Fruit fly (Drosophila melanogaster) whole organism, embryonic: ENCODE results near the gene CG10947.

Experiments used
- ATbp ChIP-seq: fragments of 200-800 bp; sonication (Bioruptor generic); optimal IDR thresholded peaks from 2 replicates; lab custom pipeline; 2017; ENCODE audit warnings: missing biosample characterization, mild to moderate bottlenecking, missing genetic modification characterization, missing genetic modification reagents
- CG1603 ChIP-seq: fragments of 200-800 bp; sonication (Bioruptor generic); optimal IDR thresholded peaks from 2 replicates; lab custom pipeline; 2019; ENCODE audit warnings: missing biosample characterization, mild to moderate bottlenecking, missing genetic modification characterization, moderate library complexity
- CG17829 ChIP-seq: fragments of 200-800 bp; optimal IDR thresholded peaks from 2 replicates; lab custom pipeline; 2019; ENCODE audit warnings: missing biosample characterization, mild to moderate bottlenecking, missing genetic modification characterization, moderate library complexity
- CG17912 ChIP-seq: fragments of 200-800 bp; sonication (Bioruptor generic); optimal IDR thresholded peaks from 2 replicates; lab custom pipeline; 2018; ENCODE audit warnings: missing biosample characterization, mild to moderate bottlenecking, missing genetic modification characterization
- CG18599 ChIP-seq: fragments of 200-800 bp; sonication (Bioruptor generic); optimal IDR thresholded peaks from 3 replicates; lab custom pipeline; 2017; ENCODE audit warnings: missing biosample characterization, missing genetic modification characterization, mild to moderate bottlenecking, moderate library complexity, missing genetic modification reagents
- CG2678 ChIP-seq: fragments of 200-800 bp; sonication (Bioruptor generic); optimal IDR thresholded peaks from 3 replicates; lab custom pipeline; 2019; ENCODE audit warnings: missing biosample characterization, mild to moderate bottlenecking, missing genetic modification characterization, moderate library complexity
- CG31441 ChIP-seq: fragments of 200-800 bp; sonication (Bioruptor generic); IDR thresholded peaks from 2 replicates; pipeline ENCODE4 v1.3.6; 2022; ENCODE audit warnings: missing biosample characterization, missing genetic modification characterization
- CG32532 ChIP-seq: fragments of 200-800 bp; sonication (Bioruptor generic); IDR thresholded peaks from 2 replicates; pipeline ENCODE4 v1.3.6; 2022; ENCODE audit warnings: missing biosample characterization, missing genetic modification characterization
- CG34422 ChIP-seq: fragments of 200-800 bp; sonication (Bioruptor generic); IDR thresholded peaks from 3 replicates; pipeline ENCODE4 v1.3.6; 2022; ENCODE audit warnings: missing biosample characterization, missing genetic modification characterization
- CG6272 ChIP-seq: fragments of 200-800 bp; sonication (Bioruptor generic); IDR thresholded peaks from 2 replicates; pipeline ENCODE4 v1.3.6; 2022; ENCODE audit warnings: missing biosample characterization, missing genetic modification characterization
- CG6654 ChIP-seq: fragments of 200-800 bp; sonication (Bioruptor generic); optimal IDR thresholded peaks from 2 replicates; lab custom pipeline; 2017; ENCODE audit warnings: missing biosample characterization, mild to moderate bottlenecking, missing genetic modification characterization
- CG8281 ChIP-seq: fragments of 200-800 bp; sonication (Bioruptor generic); optimal IDR thresholded peaks from 2 replicates; lab custom pipeline; 2018; ENCODE audit warnings: missing biosample characterization, mild to moderate bottlenecking, missing genetic modification characterization, moderate library complexity
- CG9797 ChIP-seq: fragments of 200-800 bp; sonication (Bioruptor generic); optimal IDR thresholded peaks from 3 replicates; lab custom pipeline; 2018; ENCODE audit warnings: missing biosample characterization, mild to moderate bottlenecking, missing genetic modification characterization
- CHES-1-like ChIP-seq: fragments of 200-800 bp; sonication (Bioruptor generic); optimal IDR thresholded peaks from 2 replicates; lab custom pipeline; 2016; ENCODE audit warnings: missing biosample characterization, missing genetic modification characterization
- CrebB ChIP-seq: fragments of 200-800 bp; sonication (Bioruptor generic); optimal IDR thresholded peaks from 3 replicates; lab custom pipeline; 2018; ENCODE audit warnings: missing biosample characterization, mild to moderate bottlenecking, missing genetic modification characterization
- Dbx ChIP-seq: fragments of 200-800 bp; sonication (Bioruptor generic); IDR thresholded peaks from 3 replicates; pipeline ENCODE4 v1.3.6; 2022; ENCODE audit warnings: missing biosample characterization, missing genetic modification characterization
- Ets65A ChIP-seq: fragments of 200-800 bp; sonication (Bioruptor generic); peaks from one replicate; lab custom pipeline; 2016; ENCODE audit warnings: missing biosample characterization, missing genetic modification characterization
- H2.0 ChIP-seq: fragments of 200-800 bp; sonication (Bioruptor generic); IDR thresholded peaks from 2 replicates; pipeline ENCODE4 v1.3.6; 2022; ENCODE audit warnings: missing biosample characterization, missing genetic modification characterization
- HLHmδ ChIP-seq: fragments of 200-800 bp; sonication (Bioruptor generic); optimal IDR thresholded peaks from 2 replicates; lab custom pipeline; 2018; ENCODE audit warnings: missing biosample characterization, mild to moderate bottlenecking, missing genetic modification characterization, moderate library complexity
- Hr51 ChIP-seq, 2 experiments: fragments of 200-800 bp; sonication (Bioruptor generic); optimal IDR thresholded peaks; 2 replicates in 1 of 2; 3 replicates in 1 of 2; lab custom pipeline; 2016 to 2018; ENCODE audit warnings: missing biosample characterization in 2 of 2, missing genetic modification characterization in 2 of 2, mild to moderate bottlenecking in 1 of 2, moderate library complexity in 1 of 2
- Mad ChIP-seq: fragments of 200-800 bp; sonication (Bioruptor generic); optimal IDR thresholded peaks from 2 replicates; lab custom pipeline; 2016; ENCODE audit warnings: missing biosample characterization, missing genetic modification characterization
- Max ChIP-seq: fragments of 200-800 bp; sonication (Bioruptor generic); optimal IDR thresholded peaks from 2 replicates; lab custom pipeline; 2016; ENCODE audit warnings: missing biosample characterization, mild to moderate bottlenecking, missing genetic modification characterization
- NC2β ChIP-seq: fragments of 200-800 bp; sonication (Bioruptor generic); optimal IDR thresholded peaks from 2 replicates; lab custom pipeline; 2016; ENCODE audit warnings: missing biosample characterization, missing genetic modification characterization
- Poxn ChIP-seq: fragments of 200-800 bp; sonication (Bioruptor generic); IDR thresholded peaks from 2 replicates; pipeline ENCODE4 v1.3.6; 2022; ENCODE audit warnings: missing biosample characterization, missing genetic modification characterization
- Rfx ChIP-seq: fragments of 200-800 bp; sonication (Bioruptor generic); IDR thresholded peaks from 2 replicates; pipeline ENCODE4 v1.3.6; 2022; ENCODE audit warnings: missing biosample characterization, missing genetic modification characterization
- Sox100B ChIP-seq: fragments of 200-800 bp; sonication (Bioruptor generic); optimal IDR thresholded peaks from 3 replicates; lab custom pipeline; 2018; ENCODE audit warnings: missing biosample characterization, mild to moderate bottlenecking, missing genetic modification characterization
- Sox102F ChIP-seq: fragments of 200-800 bp; sonication (Bioruptor generic); optimal IDR thresholded peaks from 2 replicates; lab custom pipeline; 2018; ENCODE audit warnings: missing biosample characterization, mild to moderate bottlenecking, missing genetic modification characterization, moderate library complexity
- Spps ChIP-seq: fragments of 200-800 bp; sonication (Bioruptor generic); optimal IDR thresholded peaks from 2 replicates; lab custom pipeline; 2018; ENCODE audit warnings: missing biosample characterization, mild to moderate bottlenecking, missing genetic modification characterization
- Stat92E ChIP-seq, 3 experiments: fragments of >200 bp in 2 of 3; fragments of 200-800 bp in 1 of 3; sonication (Bioruptor generic) in 1 of 3; optimal IDR thresholded peaks; 2 replicates each; lab custom pipeline; 2017 to 2019; ENCODE audit warnings: missing biosample characterization in 3 of 3, missing genetic modification characterization in 3 of 3, mild to moderate bottlenecking in 1 of 3, moderate library complexity in 1 of 3
- al ChIP-seq: fragments of 200-800 bp; sonication (Bioruptor generic); IDR thresholded peaks from 2 replicates; pipeline ENCODE4 v1.3.6; 2022; ENCODE audit warnings: missing biosample characterization, missing genetic modification characterization
- cad ChIP-seq: fragments of >200 bp; optimal IDR thresholded peaks from 2 replicates; lab custom pipeline; 2017; ENCODE audit warnings: missing biosample characterization, missing genetic modification characterization
- caup ChIP-seq: fragments of 200-800 bp; sonication (Bioruptor generic); optimal IDR thresholded peaks from 3 replicates; lab custom pipeline; 2017; ENCODE audit warnings: missing biosample characterization, mild to moderate bottlenecking, missing genetic modification characterization, moderate library complexity; ENCODE audit not compliant: severe bottlenecking
- da ChIP-seq: fragments of 200-800 bp; sonication (Bioruptor generic); optimal IDR thresholded peaks from 2 replicates; lab custom pipeline; 2016; ENCODE audit warnings: missing biosample characterization, missing genetic modification characterization
- disco-r ChIP-seq: fragments of 200-800 bp; sonication (Bioruptor generic); optimal IDR thresholded peaks from 2 replicates; lab custom pipeline; 2016; ENCODE audit warnings: missing biosample characterization, missing genetic modification characterization
- gcm ChIP-seq: fragments of 200-800 bp; sonication (Bioruptor generic); optimal IDR thresholded peaks from 2 replicates; lab custom pipeline; 2019; ENCODE audit warnings: missing biosample characterization, mild to moderate bottlenecking, missing genetic modification characterization, moderate library complexity
- gfzf ChIP-seq: fragments of 200-800 bp; sonication (Bioruptor generic); optimal IDR thresholded peaks from 2 replicates; lab custom pipeline; 2016; ENCODE audit warnings: missing biosample characterization, mild to moderate bottlenecking, missing genetic modification characterization, moderate library complexity
- hkb ChIP-seq, 2 experiments: fragments of 200-800 bp in 1 of 2; fragments of >200 bp in 1 of 2; sonication (Bioruptor generic) in 1 of 2; IDR thresholded peaks in 1 of 2; optimal IDR thresholded peaks in 1 of 2; 2 replicates each; pipeline versions ENCODE4 v1.3.6 to Lab custom; 2017 to 2022; ENCODE audit warnings: missing biosample characterization in 1 of 2, missing genetic modification characterization in 1 of 2
- ind ChIP-seq: fragments of 200-800 bp; sonication (Bioruptor generic); optimal IDR thresholded peaks from 3 replicates; lab custom pipeline; 2016; ENCODE audit warnings: missing biosample characterization, missing genetic modification characterization
- insv ChIP-seq, 2 experiments: fragments of 200-800 bp; sonication (Bioruptor generic); optimal IDR thresholded peaks; 3 replicates each; lab custom pipeline; 2016 to 2018; ENCODE audit warnings: missing biosample characterization in 2 of 2, missing genetic modification characterization in 2 of 2
- prd ChIP-seq, 3 experiments: fragments of >200 bp in 2 of 3; fragments of 200-800 bp in 1 of 3; sonication (Bioruptor generic) in 1 of 3; optimal IDR thresholded peaks in 2 of 3; IDR thresholded peaks in 1 of 3; 2 replicates in 2 of 3; 3 replicates in 1 of 3; pipeline versions ENCODE4 v1.3.6 to Lab custom; 2017 to 2022; ENCODE audit warnings: missing biosample characterization in 1 of 3, missing genetic modification characterization in 1 of 3
- pum ChIP-seq: fragments of 200-800 bp; sonication (Bioruptor generic); optimal IDR thresholded peaks from 2 replicates; lab custom pipeline; 2016; ENCODE audit warnings: missing biosample characterization, missing genetic modification characterization
- sens-2 ChIP-seq: fragments of 200-800 bp; sonication (Bioruptor generic); IDR thresholded peaks from 2 replicates; pipeline ENCODE4 v1.3.6; 2022; ENCODE audit warnings: missing biosample characterization, missing genetic modification characterization
- slou ChIP-seq: fragments of 200-800 bp; sonication (Bioruptor generic); optimal IDR thresholded peaks from 3 replicates; lab custom pipeline; 2016; ENCODE audit warnings: missing biosample characterization, missing genetic modification characterization
- sr ChIP-seq: fragments of 200-800 bp; sonication (Bioruptor generic); IDR thresholded peaks from 3 replicates; pipeline ENCODE4 v1.3.6; 2022; ENCODE audit warnings: missing biosample characterization, missing genetic modification characterization
- stwl ChIP-seq: fragments of 200-800 bp; sonication (Bioruptor generic); optimal IDR thresholded peaks from 3 replicates; lab custom pipeline; 2018; ENCODE audit warnings: missing biosample characterization, mild to moderate bottlenecking, missing genetic modification characterization, moderate library complexity
- tap ChIP-seq: fragments of 200-800 bp; optimal IDR thresholded peaks from 3 replicates; lab custom pipeline; 2019; ENCODE audit warnings: missing biosample characterization, mild to moderate bottlenecking, missing genetic modification characterization, moderate library complexity
- tna ChIP-seq: fragments of 200-800 bp; sonication (Bioruptor generic); IDR thresholded peaks from 2 replicates; pipeline ENCODE4 v1.3.6; 2022; ENCODE audit warnings: missing biosample characterization, missing genetic modification characterization; ENCODE audit not compliant: partially characterized antibody
- tx ChIP-seq: fragments of 200-800 bp; sonication (Bioruptor generic); optimal IDR thresholded peaks from 2 replicates; lab custom pipeline; 2016; ENCODE audit warnings: missing biosample characterization, missing genetic modification characterization
- unpg ChIP-seq: fragments of 200-800 bp; sonication (Bioruptor generic); optimal IDR thresholded peaks from 3 replicates; lab custom pipeline; 2018; ENCODE audit warnings: missing biosample characterization, mild to moderate bottlenecking, missing genetic modification characterization, moderate library complexity
- zfh1 ChIP-seq: fragments of 200-800 bp; sonication (Bioruptor generic); IDR thresholded peaks from 3 replicates; pipeline ENCODE4 v1.3.6; 2022; ENCODE audit warnings: missing biosample characterization, missing genetic modification characterization

The CG10947 gene

DNA sequence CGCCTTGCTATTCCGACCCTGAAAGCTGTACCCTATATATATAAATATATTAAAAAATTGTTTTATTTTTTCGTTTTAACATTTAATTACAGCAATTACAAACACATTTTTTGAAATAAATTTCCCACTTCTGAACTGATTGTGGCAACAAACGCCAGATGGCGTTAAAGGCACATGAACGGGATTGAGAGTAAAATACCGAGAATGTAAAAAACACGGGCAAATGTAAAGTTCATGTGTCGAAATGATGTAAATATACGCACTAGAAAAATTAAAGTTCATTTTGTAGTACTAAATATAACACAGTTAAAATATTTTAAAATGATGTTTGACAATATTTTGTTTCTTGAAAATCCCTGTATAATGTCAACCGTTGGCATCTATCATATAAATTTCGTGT, 49.8 kb upstream of the CG10947 start (continued):
- TF ChIP-seq Stat92E (GFP tag; optimal IDR thresholded peaks at IDR 0.05; lab: Kevin White, UChicago) (no peak), CG6654 (GFP tag; lab: Kevin White, UChicago) (no peak), NC2β (GFP tag; lab: Kevin White, UChicago) (no peak), Dbx (GFP tag; lab: Robert Waterston, UW) (no peak), Mad (GFP tag; lab: Kevin White, UChicago) (no peak), CG17912 (GFP tag; lab: Kevin White, UChicago) (no peak), stwl (peak; percentile 76), ind (GFP tag; lab: Kevin White, UChicago) (no peak), CG8281 (tag; lab: Kevin White, UChicago) (no peak), gcm (no peak), CG31441 (GFP tag; lab: Robert Waterston, UW) (peak; percentile 37; the same call in 1 of the 2 replicates), da (GFP tag; lab: Kevin White, UChicago) (no peak), tap (tag; lab: Kevin White, UChicago) (peak; percentile 7), CHES-1-like (GFP tag; lab: Kevin White, UChicago) (no peak), prd (optimal IDR thresholded peaks at IDR 0.05; lab: Kevin White, UChicago) (no peak), prd (GFP tag; IDR thresholded peaks at IDR 0.05; lab: Robert Waterston, UW) (no peak), Max (no peak), HLHmδ (GFP tag; lab: Kevin White, UChicago) (no peak), Rfx (GFP tag; lab: Robert Waterston, UW) (0 out of 2 replicates have a peak, but pooled peaks have one; percentile 40), slou (no peak), Hr51 (GFP tag; optimal IDR thresholded peaks at IDR 0.05; lab: Kevin White, UChicago) (peak in 1 of 2 experiments; percentile 35), CG32532 (GFP tag; lab: Robert Waterston, UW) (peak; percentile 28; the same call in 1 of the 2 replicates), al (GFP tag; lab: Robert Waterston, UW) (no peak), zfh1 (GFP tag; lab: Robert Waterston, UW) (no peak), gfzf (GFP tag; lab: Kevin White, UChicago) (no peak), Spps (tag; lab: Kevin White, UChicago) (no peak), Sox100B (GFP tag; lab: Kevin White, UChicago) (peak; percentile 10), unpg (GFP tag; lab: Kevin White, UChicago) (peak; percentile 40), hkb (optimal IDR thresholded peaks at IDR 0.05; lab: Kevin White, UChicago) (no peak), hkb (GFP tag; IDR thresholded peaks at IDR 0.05; lab: Robert Waterston, UW) (no peak), disco-r (no peak), pum (GFP tag; lab: Kevin White, UChicago) (no peak), tx (GFP tag; lab: Kevin White, UChicago) (no peak), CG34422 (GFP tag; lab: Robert Waterston, UW) (no peak), CG18599 (no peak), CG2678 (peak; percentile 30), CG1603 (tag; lab: Kevin White, UChicago) (peak; percentile 46), cad (GFP tag; lab: Kevin White, UChicago) (no peak), CrebB (tag; lab: Kevin White, UChicago) (no peak), Ets65A (GFP tag; lab: Kevin White, UChicago) (peak; percentile 69), Sox102F (GFP tag; lab: Kevin White, UChicago) (peak; percentile 16), ATbp (GFP tag; lab: Kevin White, UChicago) (peak; percentile 6), caup (peak; percentile 12), insv (GFP tag; optimal IDR thresholded peaks at IDR 0.05; lab: Kevin White, UChicago) (peak in 1 of 2 experiments; percentile 15), sr (GFP tag; lab: Robert Waterston, UW) (no peak), tna (GFP tag; lab: Robert Waterston, UW) (no peak), Poxn (GFP tag; lab: Robert Waterston, UW) (no peak), CG6272 (GFP tag; lab: Robert Waterston, UW) (no peak; the same call in 1 of the 2 replicates), H2.0 (GFP tag; lab: Robert Waterston, UW) (no peak), CG17829 (tag; lab: Kevin White, UChicago) (peak; percentile 39), sens-2 (peak; percentile 25; the same call in 1 of the 2 replicates), CG9797 (no peak)
